Fruit fly (Drosophila melanogaster): ENCODE data around the gene Gyc32E.

Gene Gyc32E

DNA sequence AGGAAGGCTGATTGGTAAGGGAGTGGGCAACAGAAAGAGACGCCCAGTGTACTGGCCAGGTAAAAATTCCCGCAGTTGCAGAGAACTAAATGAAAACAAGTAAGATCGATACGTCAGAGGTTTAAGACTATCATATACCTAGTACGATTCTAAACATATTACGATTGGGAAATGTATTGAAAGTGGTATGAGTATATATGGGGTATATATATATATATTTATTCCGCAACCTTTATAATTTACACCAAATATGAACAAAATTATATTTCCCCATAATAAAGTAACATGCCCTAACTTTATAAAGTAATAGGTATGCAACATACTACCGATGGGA, 40.2 kb upstream of the Gyc32E start (continued):
- TF ChIP-seq dsx (GFP tag; optimal IDR thresholded peaks at IDR 0.05; ENCODE audit: poor library complexity, severe bottlenecking), result peak; percentile 26
- TF ChIP-seq Eip93F (GFP tag; optimal IDR thresholded peaks at IDR 0.05), result no peak
- TF ChIP-seq CG11294 (GFP tag; IDR thresholded peaks at IDR 0.05), result no peak
- no peak for TF ChIP-seq CG32006 (GFP tag; optimal IDR thresholded peaks at IDR 0.05)
- no peak for TF ChIP-seq spab (GFP tag; optimal IDR thresholded peaks at IDR 0.05)
- TF ChIP-seq CG1621 (tag; optimal IDR thresholded peaks at IDR 0.05), result no peak
- TF ChIP-seq svp (GFP tag), result peak; percentile 88
- TF ChIP-seq CG15336 (GFP tag; IDR thresholded peaks at IDR 0.05), result no peak
- TF ChIP-seq Gug (GFP tag; IDR thresholded peaks at IDR 0.05), result no peak
- peak; percentile 39 for TF ChIP-seq pdm3 (GFP tag; optimal IDR thresholded peaks at IDR 0.05)
- TF ChIP-seq CG7368 (GFP tag; optimal IDR thresholded peaks at IDR 0.05), result no peak
- no peak for TF ChIP-seq fkh (GFP tag; optimal IDR thresholded peaks at IDR 0.05)
- TF ChIP-seq CG3032 (tag; optimal IDR thresholded peaks at IDR 0.05), result no peak
- TF ChIP-seq Hr39 (GFP tag; optimal IDR thresholded peaks at IDR 0.05), result peak; percentile 59
- TF ChIP-seq eg (GFP tag; IDR thresholded peaks at IDR 0.05), result no peak
- no peak for TF ChIP-seq CG6808 (GFP tag; optimal IDR thresholded peaks at IDR 0.05)
- peak; percentile 84 for TF ChIP-seq Eip78C (GFP tag)
- TF ChIP-seq CG3919 (GFP tag; optimal IDR thresholded peaks at IDR 0.05), result peak; percentile 40

- TF ChIP-seq Ets96B (tag; optimal IDR thresholded peaks at IDR 0.05) (no peak), Sox14 (GFP tag; optimal IDR thresholded peaks at IDR 0.05) (no peak), CG8632 (GFP tag; optimal IDR thresholded peaks at IDR 0.05) (no peak), Eip75B (GFP tag; optimal IDR thresholded peaks at IDR 0.05) (no peak), cyc (GFP tag; optimal IDR thresholded peaks at IDR 0.05) (no peak), CG10669 (GFP tag; optimal IDR thresholded peaks at IDR 0.05) (no peak), CG9139 (GFP tag; optimal IDR thresholded peaks at IDR 0.05) (no peak), CG10631 (GFP tag; optimal IDR thresholded peaks at IDR 0.05) (no peak), fkh (GFP tag; optimal IDR thresholded peaks at IDR 0.05) (no peak), ss (GFP tag; optimal IDR thresholded peaks at IDR 0.05) (peak in 1 of 2 experiments; percentile 1), Lpt (GFP tag; optimal IDR thresholded peaks at IDR 0.05) (peak; percentile 1), acj6 (GFP tag; optimal IDR thresholded peaks at IDR 0.05) (no peak)
These were observed 39.7 kb upstream of the Gyc32E start for dm6 chr2L:11188395-11189115.

dm6 chr2L:11184144-11184543, 35.2 kb upstream of the Gyc32E start:
- TF ChIP-seq ss (GFP tag; optimal IDR thresholded peaks at IDR 0.05), result peak; percentile 82 to 83
- peak; percentile 83 for TF ChIP-seq CG34406 (GFP tag; optimal IDR thresholded peaks at IDR 0.05)
- TF ChIP-seq Ets21C (GFP tag; optimal IDR thresholded peaks at IDR 0.05), result peak; percentile 68
- TF ChIP-seq CG8632 (GFP tag; optimal IDR thresholded peaks at IDR 0.05), result peak; percentile 83
- TF ChIP-seq salr (GFP tag; optimal IDR thresholded peaks at IDR 0.05), result peak; percentile 74 to 83
- peak; percentile 71 for TF ChIP-seq vri (GFP tag; optimal IDR thresholded peaks at IDR 0.05)
- TF ChIP-seq Sox102F (GFP tag; optimal IDR thresholded peaks at IDR 0.05), result peak; percentile 81
- peak; percentile 83 for TF ChIP-seq dsx (GFP tag; optimal IDR thresholded peaks at IDR 0.05; ENCODE audit: poor library complexity, severe bottlenecking)
- peak; percentile 52 for TF ChIP-seq dac (GFP tag; optimal IDR thresholded peaks at IDR 0.05)
- peak; percentile 91 for TF ChIP-seq CG3919 (GFP tag; optimal IDR thresholded peaks at IDR 0.05)
- TF ChIP-seq Hr38 (GFP tag; optimal IDR thresholded peaks at IDR 0.05), result no peak
- peak; percentile 82 for TF ChIP-seq topi (GFP tag; optimal IDR thresholded peaks at IDR 0.05)
- peak; percentile 69 for TF ChIP-seq Lpt (GFP tag; optimal IDR thresholded peaks at IDR 0.05)
- peak; percentile 81 for TF ChIP-seq lz (GFP tag; optimal IDR thresholded peaks at IDR 0.05)
- peak; percentile 91 for TF ChIP-seq Ets96B (tag; optimal IDR thresholded peaks at IDR 0.05)
- peak; percentile 84 for TF ChIP-seq CG6792 (GFP tag; optimal IDR thresholded peaks at IDR 0.05)
- peak; percentile 60 for TF ChIP-seq Sox15 (GFP tag; optimal IDR thresholded peaks at IDR 0.05)
- TF ChIP-seq CG8319 (GFP tag; optimal IDR thresholded peaks at IDR 0.05), result peak; percentile 72
- TF ChIP-seq svp (GFP tag), result peak; percentile 92
- TF ChIP-seq CG11294 (GFP tag; IDR thresholded peaks at IDR 0.05), result peak; percentile 56; the same call in 1 of the 2 replicates
- peak; percentile 79 for TF ChIP-seq CG6276 (GFP tag; optimal IDR thresholded peaks at IDR 0.05)
- TF ChIP-seq Blimp-1 (GFP tag; optimal IDR thresholded peaks at IDR 0.05), result peak; percentile 3
- peak; percentile 89 for TF ChIP-seq esn (GFP tag; optimal IDR thresholded peaks at IDR 0.05)
- peak; percentile 80 for TF ChIP-seq CG15336 (GFP tag; IDR thresholded peaks at IDR 0.05)
- peak; percentile 79 for TF ChIP-seq CG31627 (GFP tag; optimal IDR thresholded peaks at IDR 0.05)
- peak; percentile 97 for TF ChIP-seq Eip78C (GFP tag)
- peak; percentile 85 for TF ChIP-seq achi (GFP tag; optimal IDR thresholded peaks at IDR 0.05)
- TF ChIP-seq Sox14 (GFP tag; optimal IDR thresholded peaks at IDR 0.05), result peak; percentile 83
- TF ChIP-seq fd59A (GFP tag; optimal IDR thresholded peaks at IDR 0.05), result peak; percentile 87

Data from whole organism, prepupa.